Fruit fly (Drosophila melanogaster): Measurements from ENCODE around the gene CG15506.

- no peak for TF ChIP-seq CG8478 (optimal IDR thresholded peaks at IDR 0.05)
- TF ChIP-seq CTCF (optimal IDR thresholded peaks at IDR 0.05): no peak
Observed at dm6 chr3R:29736678-29737093, 18.2 kb downstream of the CG15506 start, which contains the start of the genes CG7601 and CIA30.
